Fruit fly (Drosophila melanogaster): ENCODE data around the gene CG9154.
A peak's percentile ranks its signal among the peaks of the same experiment; 100 is the strongest.

- TF ChIP-seq fd96Ca (GFP tag; IDR thresholded peaks at IDR 0.05) (peak; percentile 98), Snoo (tag; optimal IDR thresholded peaks at IDR 0.05) (peak; percentile 100), CG17806 (tag; optimal IDR thresholded peaks at IDR 0.05) (peak; percentile 99), D1 (tag; optimal IDR thresholded peaks at IDR 0.05) (no peak)
Observed at dm6 chr2L:6065823-6066222, 4.7 kb downstream of the CG9154 start, which contains the start of the genes Fbw5 and CG9147.
